Worm (Caenorhabditis elegans): Measurements from ENCODE around the gene srz-19.
A peak's percentile ranks its signal among the peaks of the same experiment; 100 is the strongest.
"Not testable (repeated sequence)": the region's sequence is repeated elsewhere in the genome, so short reads cannot be mapped to it uniquely, and the experiment has no call there.

srz-19 gene

DNA sequence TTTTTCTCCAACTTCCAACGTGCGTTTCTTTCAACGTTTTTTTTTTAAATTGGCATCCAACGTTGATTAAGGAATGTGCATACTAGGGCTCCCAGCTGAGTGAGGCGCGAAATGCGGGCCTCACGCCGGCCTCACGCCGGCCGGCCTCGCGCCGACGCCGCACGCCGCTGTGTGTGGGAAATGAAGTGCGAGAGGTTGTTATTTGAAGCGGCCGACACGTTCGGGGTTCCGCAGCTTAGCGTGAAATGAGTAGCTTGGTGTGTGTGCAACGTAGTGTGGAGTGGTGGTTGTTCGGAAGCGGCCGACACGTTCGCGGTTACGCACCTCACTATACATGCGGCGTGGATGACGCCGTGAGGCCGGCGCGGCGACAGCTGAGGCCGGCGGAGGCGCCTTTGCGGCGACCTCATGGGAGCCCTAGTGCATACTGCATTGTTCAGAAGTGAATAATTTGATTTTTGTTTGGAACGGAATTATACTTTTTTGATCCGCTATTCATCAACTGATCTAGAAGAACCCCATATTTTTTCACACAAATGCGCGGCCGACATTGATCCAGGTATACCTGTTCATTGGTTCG, 27.9 kb downstream of the srz-19 start:
- peak; percentile 92 for TF ChIP-seq set-16 (GFP tag; IDR thresholded peaks at IDR 0.05)
- TF ChIP-seq Y48G9A.11 (GFP tag; IDR thresholded peaks at IDR 0.05): 0 out of 2 replicates have a peak, but pooled peaks have one; percentile 6
- peak; percentile 48; the same call in 1 of the 2 replicates for TF ChIP-seq egl-43 (GFP tag; IDR thresholded peaks at IDR 0.05)
- TF ChIP-seq unc-62 (GFP tag; optimal IDR thresholded peaks at IDR 0.05 in 1 of 2): peak in 1 of 2 experiments; percentile 52
- not testable (repeated sequence) for TF ChIP-seq unc-62 (tag; optimal IDR thresholded peaks at IDR 0.05)
- TF ChIP-seq snpc-1.2 (GFP tag; IDR thresholded peaks at IDR 0.05): 0 out of 2 replicates have a peak, but pooled peaks have one; percentile 40

DNA sequence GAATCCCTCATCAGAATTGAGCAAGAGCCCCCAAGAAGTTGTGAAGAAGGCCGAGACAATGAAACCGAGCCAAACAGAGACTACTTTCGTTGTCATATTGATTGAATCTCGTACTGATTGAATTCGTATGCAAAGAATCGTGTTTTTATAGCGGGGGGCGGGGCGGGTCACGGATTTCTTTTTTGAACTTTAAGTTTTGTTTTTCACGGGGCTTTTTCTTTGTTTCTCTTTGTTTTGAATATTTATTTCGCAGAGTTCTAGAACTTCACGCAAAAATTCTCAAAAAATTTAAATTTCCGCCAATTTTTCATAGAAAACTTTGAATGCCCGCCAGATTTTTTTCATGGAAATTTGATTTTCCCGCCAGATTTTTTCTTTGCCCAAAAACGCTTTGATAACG, 36.5 kb downstream of the srz-19 start, which contains the start of gene clec-73:
Gene clec-73, minus strand, starts transcription at position 101 of the 400 bp plus-strand sequence.
- TF ChIP-seq ztf-11 (tag; optimal IDR thresholded peaks at IDR 0.05) (no peak), ces-1 (GFP tag; optimal IDR thresholded peaks at IDR 0.05) (no peak), dmd-9 (GFP tag; IDR thresholded peaks at IDR 0.05) (no peak), snpc-4 (tag; optimal IDR thresholded peaks at IDR 0.05) (no peak)

DNA sequence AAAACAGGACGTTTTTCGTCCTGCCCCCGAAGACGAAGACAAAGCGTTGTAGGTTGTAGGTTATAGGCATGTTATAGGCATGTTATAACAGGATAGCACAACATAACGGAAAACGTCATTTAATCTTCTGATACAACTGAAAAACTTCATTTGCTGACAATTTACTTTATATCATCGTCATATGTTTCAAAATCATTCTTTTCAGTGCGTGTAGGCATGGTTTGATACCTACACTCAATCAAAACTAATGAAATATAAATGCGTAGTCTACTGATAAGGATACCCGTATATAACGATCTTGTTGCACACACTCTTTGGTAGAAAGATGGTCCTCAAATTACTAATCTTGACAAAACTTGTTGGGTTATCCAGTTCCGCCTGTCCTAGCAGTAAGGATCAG, 37.1 kb downstream of the srz-19 start, which contains the start of gene clec-74:
Gene clec-74, plus strand, starts transcription at position 301 of the 400 bp plus-strand sequence.
- TF ChIP-seq cey-2 (tag; optimal IDR thresholded peaks at IDR 0.05; ENCODE audit: borderline replicate concordance, insufficient read depth): no peak
- no peak for TF ChIP-seq madf-9 (GFP tag; conservative IDR thresholded peaks at IDR 0.05)

DNA sequence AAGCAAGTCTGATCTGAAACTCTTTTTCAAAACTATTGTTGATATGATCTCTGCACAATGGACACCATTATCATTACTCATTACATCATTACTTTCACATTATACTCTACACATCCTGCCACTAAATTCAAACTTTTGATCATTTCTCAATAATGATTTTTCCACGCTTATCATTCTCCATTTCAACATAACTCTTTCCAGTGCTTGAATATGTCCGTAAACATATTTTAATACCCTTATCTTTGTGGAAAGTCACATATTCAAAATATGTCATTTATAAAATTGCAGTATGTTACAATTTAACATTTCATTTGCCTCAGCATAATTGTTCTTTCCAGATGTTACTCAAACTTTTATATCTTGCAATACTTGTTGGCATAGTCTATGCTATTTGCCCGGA, 40.8 kb downstream of the srz-19 start, which contains the start of gene clec-75:
Gene clec-75, plus strand, starts transcription at position 339 of the 400 bp plus-strand sequence.
- TF ChIP-seq lsy-2 (tag; optimal IDR thresholded peaks at IDR 0.05) (no peak), vab-7 (GFP tag; IDR thresholded peaks at IDR 0.05) (no peak), daf-12 (tag; optimal IDR thresholded peaks at IDR 0.05) (no peak), hlh-11 (tag; optimal IDR thresholded peaks at IDR 0.05) (no peak), dmd-6 (GFP tag; IDR thresholded peaks at IDR 0.05) (peak; percentile 29; the same call in 1 of the 2 replicates), lin-1 (GFP tag; IDR thresholded peaks at IDR 0.05) (no peak), F49E8.2 (tag; optimal IDR thresholded peaks at IDR 0.05; ENCODE audit: borderline replicate concordance) (no peak), daf-16 (GFP tag; optimal IDR thresholded peaks at IDR 0.05) (no peak), daf-16 (tag; optimal IDR thresholded peaks at IDR 0.05) (peak; percentile 67), nhr-28 (tag; optimal IDR thresholded peaks at IDR 0.05) (peak; percentile 43), pqm-1 (tag; optimal IDR thresholded peaks at IDR 0.05) (peak; percentile 73), nhr-77 (tag; optimal IDR thresholded peaks at IDR 0.05) (no peak), jun-1 (tag; optimal IDR thresholded peaks at IDR 0.05) (no peak), R02D3.7 (tag; optimal IDR thresholded peaks at IDR 0.05) (no peak)

DNA sequence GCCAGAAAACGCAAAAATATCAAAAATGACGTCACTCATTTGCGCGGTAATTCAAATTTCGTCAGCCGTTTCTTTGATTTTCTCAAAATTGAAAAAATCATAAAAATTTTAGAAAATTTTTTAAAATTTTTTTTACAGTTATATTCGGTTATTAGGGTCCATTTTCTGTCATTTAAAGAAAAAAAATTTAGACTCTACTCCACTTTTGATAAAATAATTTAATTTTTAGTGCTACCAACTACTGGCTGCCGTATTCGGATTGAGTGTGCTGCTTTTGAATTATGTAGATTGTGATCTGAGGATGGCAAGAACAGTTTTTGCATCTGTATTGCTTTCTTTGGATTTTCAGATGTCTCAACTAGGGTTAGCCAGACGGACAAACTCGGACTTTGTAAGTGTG, 43.0 kb downstream of the srz-19 start, which contains the start of gene Y46C8AM.1:
Gene Y46C8AM.1, plus strand, starts transcription at position 301 of the 400 bp plus-strand sequence.
- TF ChIP-seq ceh-28 (tag; optimal IDR thresholded peaks at IDR 0.05) (no peak), egl-43 (GFP tag; IDR thresholded peaks at IDR 0.05) (no peak), D1046.2 (GFP tag; IDR thresholded peaks at IDR 0.05) (no peak), lin-15B (tag; optimal IDR thresholded peaks at IDR 0.05) (no peak), mdt-29 (GFP tag; IDR thresholded peaks at IDR 0.05) (no peak)

DNA sequence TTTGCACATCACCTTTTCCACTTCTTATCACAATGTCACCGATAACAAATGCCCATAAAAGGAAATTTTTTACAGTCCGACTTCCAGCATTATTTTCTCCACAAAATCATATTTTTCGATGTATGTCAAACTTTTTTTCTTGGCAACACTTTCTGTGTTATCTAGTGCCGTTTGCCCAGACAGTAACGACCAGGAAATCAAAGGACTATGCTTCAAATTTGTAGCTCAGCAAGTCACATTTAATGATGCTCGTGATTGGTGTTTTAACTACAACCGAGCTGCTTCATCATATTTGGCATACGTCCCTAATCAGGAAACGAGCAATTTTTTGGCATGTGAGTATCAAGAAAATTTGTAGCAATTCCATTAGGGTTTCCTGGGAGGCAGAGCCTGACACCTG, 43.9 kb downstream of the srz-19 start:
- TF ChIP-seq dmd-8 (GFP tag; IDR thresholded peaks at IDR 0.05): no peak
- no peak for TF ChIP-seq nhr-42 (GFP tag; IDR thresholded peaks at IDR 0.05)
- no peak for TF ChIP-seq nhr-102 (tag; optimal IDR thresholded peaks at IDR 0.05)
- TF ChIP-seq hlh-30 (tag; optimal IDR thresholded peaks at IDR 0.05; ENCODE audit: insufficient read depth): peak; percentile 9
- TF ChIP-seq nhr-28 (tag; optimal IDR thresholded peaks at IDR 0.05): peak; percentile 64
- TF ChIP-seq ceh-82 (tag; optimal IDR thresholded peaks at IDR 0.05): no peak
- no peak for TF ChIP-seq egl-43 (GFP tag; IDR thresholded peaks at IDR 0.05)
- no peak for TF ChIP-seq gei-8 (GFP tag; optimal IDR thresholded peaks at IDR 0.05)
- TF ChIP-seq ama-1 (optimal IDR thresholded peaks at IDR 0.05): no peak
- no peak for TF ChIP-seq F49E8.2 (tag; optimal IDR thresholded peaks at IDR 0.05; ENCODE audit: borderline replicate concordance)
- peak; percentile 22; the same call in 1 of the 2 replicates for TF ChIP-seq dmd-6 (GFP tag; IDR thresholded peaks at IDR 0.05)
- no peak for TF ChIP-seq lin-39 (tag; optimal IDR thresholded peaks at IDR 0.05)
- no peak for TF ChIP-seq daf-16 (GFP tag; optimal IDR thresholded peaks at IDR 0.05)
- TF ChIP-seq daf-16 (tag; optimal IDR thresholded peaks at IDR 0.05): no peak

All from whole organism, L4 larva.